Fruit fly (Drosophila melanogaster) ovary, adult (tissue): ENCODE data around the gene CG2875.

Experiments used
- CG17801 ChIP-seq: fragments of 200-800 bp; optimal IDR thresholded peaks from 2 replicates; lab custom pipeline; 2019; ENCODE audit warnings: missing biosample characterization, mild to moderate bottlenecking, missing genetic modification characterization, moderate library complexity; ENCODE audit not compliant: partially characterized antibody

Gene CG2875

dm6 chrX:3573438-3574250 is at the start of gene CG2875:
Gene CG2875 (minus strand): TSS chrX:3573622.
- peak; percentile 27 for TF ChIP-seq CG17801 (GFP tag; lab: Kevin White, UChicago)

- TF ChIP-seq CG17801 (GFP tag; lab: Kevin White, UChicago): no peak
Measured at dm6 chrX:3594245-3594644, 20.8 kb upstream of the CG2875 start.

- TF ChIP-seq CG17801 (GFP tag; lab: Kevin White, UChicago): no peak
Measured at dm6 chrX:3586278-3586677, 12.9 kb upstream of the CG2875 start.

dm6 chrX:3581244-3581643 is 7.8 kb upstream of the CG2875 start:
- no peak for TF ChIP-seq CG17801 (GFP tag; lab: Kevin White, UChicago)

- no peak for TF ChIP-seq CG17801 (GFP tag; lab: Kevin White, UChicago)
Measured at dm6 chrX:3574306-3574705, 884 bp upstream of the CG2875 start, which contains the start of gene AstA-R1. Gene AstA-R1 (plus strand): TSS chrX:3574536.

dm6 chrX:3571549-3571948 is 1.9 kb downstream of the CG2875 start, which contains the start of gene DIP-alpha:
Gene DIP-alpha (minus strand): TSS chrX:3571649.
- TF ChIP-seq CG17801 (GFP tag; lab: Kevin White, UChicago): no peak

- no peak for TF ChIP-seq CG17801 (GFP tag; lab: Kevin White, UChicago)
Measured at dm6 chrX:3570249-3570648, 3.2 kb downstream of the CG2875 start.

- no peak for TF ChIP-seq CG17801 (GFP tag; lab: Kevin White, UChicago)
Measured at dm6 chrX:3558372-3558771, 15.1 kb downstream of the CG2875 start.

- no peak for TF ChIP-seq CG17801 (GFP tag; lab: Kevin White, UChicago)
Measured at dm6 chrX:3557512-3557911, 15.9 kb downstream of the CG2875 start, which contains the start of gene ppk8. Gene ppk8 (plus strand): TSS chrX:3557812.

- TF ChIP-seq CG17801 (GFP tag; lab: Kevin White, UChicago): no peak
Measured at dm6 chrX:3555190-3555849, 18.1 kb downstream of the CG2875 start.

- no peak for TF ChIP-seq CG17801 (GFP tag; lab: Kevin White, UChicago)
Measured at dm6 chrX:3549275-3549674, 24.1 kb downstream of the CG2875 start.

dm6 chrX:3548568-3548967 is 24.9 kb downstream of the CG2875 start:
- TF ChIP-seq CG17801 (GFP tag; lab: Kevin White, UChicago): no peak

dm6 chrX:3545849-3546518 is 27.4 kb downstream of the CG2875 start:
- TF ChIP-seq CG17801 (GFP tag; lab: Kevin White, UChicago): peak; percentile 76

dm6 chrX:3538775-3539174 is 34.6 kb downstream of the CG2875 start:
- TF ChIP-seq CG17801 (GFP tag; lab: Kevin White, UChicago): no peak

dm6 chrX:3530696-3531095 is 42.7 kb downstream of the CG2875 start:
- no peak for TF ChIP-seq CG17801 (GFP tag; lab: Kevin White, UChicago)
